Fruit fly (Drosophila melanogaster) whole organism: ENCODE results near the gene Atg8a.

Experiments used
- CG8478 ChIP-seq: fragments of >200 bp; optimal IDR thresholded peaks from 2 replicates; lab custom pipeline; 2018; ENCODE audit warnings: inconsistent platforms
- pan ChIP-seq: fragments of >200 bp; optimal IDR thresholded peaks from 2 replicates; lab custom pipeline; 2017
- psq ChIP-seq: fragments of >200 bp; optimal IDR thresholded peaks from 2 replicates; lab custom pipeline; 2017
- usp ChIP-seq: fragments of >200 bp; optimal IDR thresholded peaks from 2 replicates; lab custom pipeline; 2017; ENCODE audit warnings: missing biosample characterization, missing genetic modification characterization, mixed read lengths

DNA sequence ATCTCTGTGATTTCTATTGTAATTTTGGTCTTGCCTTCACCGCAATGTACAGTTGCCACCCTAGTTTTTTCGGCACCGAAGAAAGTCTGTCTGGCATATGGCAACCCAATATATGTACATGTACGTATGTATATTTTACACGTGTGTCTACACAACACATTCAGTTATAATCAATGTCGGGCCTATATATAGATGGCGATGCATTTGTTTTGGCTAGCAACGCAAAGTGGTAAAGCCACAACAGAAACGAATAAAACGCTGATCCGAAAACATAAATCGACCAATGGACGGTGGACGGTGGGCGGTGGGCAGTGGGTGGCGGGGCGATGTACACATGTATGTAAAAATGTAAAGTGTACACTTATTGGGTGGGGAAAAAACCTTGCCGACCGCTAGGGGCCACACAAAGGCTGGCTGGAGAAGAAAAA is 39.6 kb downstream of the Atg8a start:
- no peak for TF ChIP-seq pan (lab: Kevin White, UChicago)
- no peak for TF ChIP-seq CG8478 (lab: Kevin White, UChicago)
- TF ChIP-seq psq (lab: Kevin White, UChicago) = no peak
- TF ChIP-seq usp (GFP tag; lab: Kevin White, UChicago) = no peak
